Fruit fly (Drosophila melanogaster) whole organism, wandering third instar larva: ENCODE results near the gene pxb.

Experiments
- Abd-B ChIP-seq: fragments of >200 bp; optimal IDR thresholded peaks from 2 replicates; lab custom pipeline; 2017; ENCODE audit warnings: missing biosample characterization, missing genetic modification characterization
- CG9705 ChIP-seq: fragments of 200-800 bp; sonication (Bioruptor generic); optimal IDR thresholded peaks from 2 replicates; lab custom pipeline; 2018; ENCODE audit warnings: missing biosample characterization, mild to moderate bottlenecking, missing genetic modification characterization
- CrebA ChIP-seq: fragments of 200-800 bp; sonication (Bioruptor generic); optimal IDR thresholded peaks from 2 replicates; lab custom pipeline; 2016; ENCODE audit warnings: missing biosample characterization, mild to moderate bottlenecking, missing genetic modification characterization, borderline replicate concordance
- Dfd ChIP-seq: fragments of >200 bp; optimal IDR thresholded peaks from 2 replicates; lab custom pipeline; 2017; ENCODE audit warnings: missing biosample characterization, missing genetic modification characterization
- Dif ChIP-seq: fragments of 200-275, 200-300 bp; sonication (Bioruptor generic); optimal IDR thresholded peaks from 2 replicates; lab custom pipeline; 2018; ENCODE audit warnings: missing biosample characterization, missing genetic modification characterization; ENCODE audit not compliant: partially characterized antibody
- GATAd ChIP-seq: sonication (Bioruptor generic); optimal IDR thresholded peaks from 2 replicates; lab custom pipeline; 2016; ENCODE audit warnings: missing biosample characterization, missing genetic modification characterization
- HLH106 ChIP-seq: fragments of 200-800 bp; optimal IDR thresholded peaks from 3 replicates; lab custom pipeline; 2019; ENCODE audit warnings: missing biosample characterization, mild to moderate bottlenecking, missing genetic modification characterization, moderate library complexity
- Hnf4 ChIP-seq: fragments of 200-800 bp; sonication (Bioruptor generic); optimal IDR thresholded peaks from 2 replicates; lab custom pipeline; 2016; ENCODE audit warnings: missing biosample characterization, mild to moderate bottlenecking, missing genetic modification characterization
- Hr78 ChIP-seq: fragments of >200 bp; optimal IDR thresholded peaks from 2 replicates; lab custom pipeline; 2017; ENCODE audit warnings: missing biosample characterization, missing genetic modification characterization
- Hr83 ChIP-seq: fragments of 200-300 bp; sonication (Bioruptor generic); optimal IDR thresholded peaks from 2 replicates; lab custom pipeline; 2016; ENCODE audit warnings: missing biosample characterization, mild to moderate bottlenecking, missing genetic modification characterization, moderate library complexity; ENCODE audit not compliant: poor library complexity, severe bottlenecking
- Jra ChIP-seq: sonication (Bioruptor generic); optimal IDR thresholded peaks from 2 replicates; lab custom pipeline; 2016; ENCODE audit warnings: missing biosample characterization, missing genetic modification characterization
- Mio ChIP-seq: sonication (Bioruptor generic); optimal IDR thresholded peaks from 2 replicates; lab custom pipeline; 2016; ENCODE audit warnings: missing biosample characterization, missing genetic modification characterization
- N ChIP-seq: fragments of >200 bp; optimal IDR thresholded peaks from 2 replicates; lab custom pipeline; 2018; ENCODE audit warnings: missing biosample characterization, missing external identifiers, missing genetic modification characterization
- OdsH ChIP-seq: fragments of 200-800 bp; sonication (Bioruptor generic); optimal IDR thresholded peaks from 2 replicates; lab custom pipeline; 2016; ENCODE audit warnings: missing biosample characterization, mild to moderate bottlenecking, missing genetic modification characterization
- br ChIP-seq: fragments of 200-800 bp; sonication (Bioruptor generic); optimal IDR thresholded peaks from 2 replicates; lab custom pipeline; 2016; ENCODE audit warnings: missing biosample characterization, missing genetic modification characterization
- brk ChIP-seq: fragments of 200-800 bp; sonication (Bioruptor generic); optimal IDR thresholded peaks from 2 replicates; lab custom pipeline; 2016; ENCODE audit warnings: missing biosample characterization, mild to moderate bottlenecking, missing genetic modification characterization
- dl ChIP-seq, 2 experiments: fragments of 175-275, 200-275 bp in 1 of 2; fragments of 200-275 bp in 1 of 2; sonication (Bioruptor generic); optimal IDR thresholded peaks; lab custom pipeline; 2018; ENCODE audit warnings: mild to moderate bottlenecking in 2 of 2, missing biosample characterization in 2 of 2, missing genetic modification characterization in 2 of 2, moderate library complexity in 2 of 2; ENCODE audit not compliant: partially characterized antibody in 2 of 2, insufficient read depth in 1 of 2
- dsf ChIP-seq: sonication (Bioruptor generic); optimal IDR thresholded peaks from 2 replicates; lab custom pipeline; 2016; ENCODE audit warnings: missing biosample characterization, missing genetic modification characterization, borderline replicate concordance
- ey ChIP-seq: fragments of 200-800 bp; sonication (Bioruptor generic); optimal IDR thresholded peaks from 2 replicates; lab custom pipeline; 2016; ENCODE audit warnings: missing biosample characterization, missing genetic modification characterization
- foxo ChIP-seq, 2 experiments: fragments of 200-800 bp; sonication (Bioruptor generic); optimal IDR thresholded peaks; 2 replicates in 1 of 2; 3 replicates in 1 of 2; lab custom pipeline; 2016 to 2017; ENCODE audit warnings: missing biosample characterization in 2 of 2, missing genetic modification characterization in 2 of 2
- fru ChIP-seq: fragments of 200-800 bp; sonication (Bioruptor generic); optimal IDR thresholded peaks from 3 replicates; lab custom pipeline; 2016; ENCODE audit warnings: missing biosample characterization, mild to moderate bottlenecking, missing genetic modification characterization
- h ChIP-seq: fragments of 200-800 bp; sonication (Bioruptor generic); optimal IDR thresholded peaks from 3 replicates; lab custom pipeline; 2016; ENCODE audit warnings: missing biosample characterization, mild to moderate bottlenecking, missing genetic modification characterization
- jim ChIP-seq: fragments of 175-275, 200-325 bp; sonication (Bioruptor generic); optimal IDR thresholded peaks from 2 replicates; lab custom pipeline; 2016; ENCODE audit warnings: missing biosample characterization, mild to moderate bottlenecking, missing genetic modification characterization
- lola ChIP-seq: fragments of >200 bp; optimal IDR thresholded peaks from 2 replicates; lab custom pipeline; 2017; ENCODE audit warnings: missing biosample characterization, missing genetic modification characterization
- pan ChIP-seq: fragments of >200 bp; optimal IDR thresholded peaks from 2 replicates; lab custom pipeline; 2017
- psq ChIP-seq: fragments of 200-800 bp; sonication (Bioruptor generic); optimal IDR thresholded peaks from 3 replicates; lab custom pipeline; 2017; ENCODE audit warnings: missing biosample characterization, mild to moderate bottlenecking, missing genetic modification characterization, moderate library complexity
- sv ChIP-seq: fragments of 200-800 bp; sonication (Bioruptor generic); optimal IDR thresholded peaks from 3 replicates; lab custom pipeline; 2016; ENCODE audit warnings: missing biosample characterization, missing genetic modification characterization
- tai ChIP-seq: sonication (Bioruptor generic); optimal IDR thresholded peaks from 2 replicates; lab custom pipeline; 2016; ENCODE audit warnings: missing biosample characterization, missing genetic modification characterization
- usp ChIP-seq: fragments of >200 bp; optimal IDR thresholded peaks from 2 replicates; lab custom pipeline; 2017; ENCODE audit warnings: missing biosample characterization, missing genetic modification characterization
- woc ChIP-seq: sonication (Bioruptor generic); optimal IDR thresholded peaks from 2 replicates; lab custom pipeline; 2016; ENCODE audit warnings: missing biosample characterization, mild to moderate bottlenecking, missing genetic modification characterization

Gene pxb

DNA sequence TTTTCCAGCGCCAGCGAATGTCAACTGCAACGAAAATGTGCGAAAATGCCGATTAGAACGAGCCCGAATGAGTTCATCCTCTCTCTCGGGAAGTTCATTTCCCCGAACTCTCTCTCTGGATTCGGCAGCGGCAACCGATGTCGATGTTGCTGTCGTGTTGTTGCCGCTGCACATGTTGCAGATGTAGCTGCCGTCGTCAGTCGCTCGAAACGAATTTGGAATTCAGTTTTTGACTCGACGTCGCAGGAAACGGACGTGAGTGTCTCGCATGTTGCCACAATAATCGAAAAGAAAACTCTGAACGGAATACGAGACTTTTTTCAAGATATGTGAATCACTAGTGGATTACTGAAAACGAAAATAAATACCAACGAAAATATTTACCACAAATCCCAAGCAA is at the start of gene pxb:
Gene pxb (plus strand): TSS at position 222 of the 400 bp plus-strand sequence.
- TF ChIP-seq Hr83 (peak; percentile 34), lola (no peak), Hr78 (GFP tag; lab: Kevin White, UChicago) (no peak), Hnf4 (peak; percentile 38), brk (GFP tag; lab: Kevin White, UChicago) (no peak), br (GFP tag; lab: Kevin White, UChicago) (no peak)

DNA sequence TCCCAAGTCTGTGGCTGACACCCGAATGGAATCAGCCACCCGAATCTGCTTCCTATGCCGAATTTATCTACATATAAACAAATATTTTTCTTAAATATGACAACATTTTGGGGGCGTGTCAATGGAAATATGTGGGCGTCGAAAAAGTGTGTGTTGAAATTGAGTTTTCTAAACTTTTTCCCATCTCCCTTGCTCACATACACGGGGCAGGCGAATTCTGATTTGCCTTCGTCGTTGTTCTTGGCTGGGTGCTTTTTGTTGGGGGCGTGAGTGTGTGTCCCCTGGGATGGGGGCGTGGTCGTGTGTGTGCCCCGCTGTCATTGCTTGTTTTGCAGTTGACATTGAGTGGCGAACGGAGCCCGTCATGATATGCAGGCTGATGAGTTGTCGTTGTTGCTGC is 48.3 kb upstream of the pxb start:
- TF ChIP-seq psq (GFP tag; lab: Kevin White, UChicago), result no peak
- TF ChIP-seq CrebA (GFP tag; lab: Kevin White, UChicago), result no peak
- no peak for TF ChIP-seq CG9705
- TF ChIP-seq foxo (GFP tag; optimal IDR thresholded peaks at IDR 0.05; lab: Kevin White, UChicago), result no peak
- TF ChIP-seq h (GFP tag; lab: Kevin White, UChicago), result no peak
- TF ChIP-seq, all 38 proteins: peak for 0

DNA sequence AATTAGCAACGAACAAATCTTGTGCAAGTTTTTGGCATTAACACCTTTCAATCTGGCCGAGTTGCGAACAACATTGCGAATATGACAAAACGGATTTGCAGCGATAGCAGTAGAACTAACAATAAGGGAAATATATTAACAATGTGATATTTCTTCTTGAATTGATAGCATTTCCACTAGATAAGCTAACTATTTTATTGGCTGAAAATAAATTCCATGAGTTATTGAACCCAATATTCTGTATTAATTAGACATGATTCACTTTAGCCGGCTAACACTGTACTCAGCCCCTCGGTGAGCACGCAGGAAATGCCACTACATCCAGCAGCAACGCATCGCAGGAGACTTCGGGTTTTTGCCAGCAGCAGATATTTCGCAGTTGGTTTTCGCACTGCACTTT is 39.1 kb upstream of the pxb start:
- TF ChIP-seq fru (no peak), h (GFP tag; lab: Kevin White, UChicago) (peak; percentile 14), woc (GFP tag; lab: Kevin White, UChicago) (no peak), HLH106 (tag; lab: Kevin White, UChicago) (no peak)
- TF ChIP-seq, all 38 proteins: peak for 1

DNA sequence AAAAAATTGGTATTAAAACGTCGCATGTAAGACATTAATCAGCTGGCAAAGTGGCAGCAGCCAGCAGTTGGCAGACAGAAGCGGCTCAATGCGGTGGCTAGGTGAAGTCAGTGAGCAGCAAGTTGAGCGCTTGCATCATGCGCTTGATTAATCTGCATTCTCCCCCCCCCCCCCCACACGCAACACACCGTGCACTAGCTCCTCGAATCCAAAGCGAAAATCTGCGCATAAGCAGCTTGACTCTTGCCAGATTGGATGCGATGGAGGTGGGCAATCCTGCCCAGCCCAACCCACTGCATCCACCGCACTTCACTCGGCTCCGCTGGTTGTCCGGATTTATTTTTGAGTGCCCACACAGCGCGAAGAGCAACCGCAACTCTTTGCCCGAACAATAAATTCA is 38.7 kb upstream of the pxb start:
- TF ChIP-seq ey (GFP tag; lab: Kevin White, UChicago) (no peak), Dfd (GFP tag; lab: Kevin White, UChicago) (peak; percentile 91)

DNA sequence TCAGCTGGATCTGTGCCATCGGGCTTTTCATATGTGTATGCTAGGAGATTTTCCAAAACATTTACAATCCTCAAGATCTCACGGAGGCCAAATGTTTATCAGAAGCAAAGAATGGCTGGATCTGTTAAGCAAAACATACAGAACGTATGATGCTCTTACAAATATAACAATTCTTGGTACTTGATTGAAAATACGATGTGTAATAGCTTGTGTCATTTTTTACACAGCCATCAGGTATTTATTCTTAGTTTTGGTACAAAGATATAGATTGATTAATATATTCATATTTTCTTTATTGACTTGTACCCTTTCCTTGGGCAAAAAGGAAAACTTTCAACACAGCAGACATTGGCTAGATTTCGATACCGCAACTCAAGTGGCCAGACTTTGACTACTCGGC is 38.0 kb upstream of the pxb start:
- TF ChIP-seq Hr78 (GFP tag; lab: Kevin White, UChicago) (no peak), h (GFP tag; lab: Kevin White, UChicago) (no peak), tai (GFP tag; lab: Kevin White, UChicago) (no peak), dl (GFP tag; optimal IDR thresholded peaks at IDR 0.05; lab: Kevin White, UChicago; ENCODE audit: insufficient read depth in 1 of 2, partially characterized antibody in 2 of 2) (no peak), Mio (GFP tag; lab: Kevin White, UChicago) (no peak), GATAd (no peak), dsf (no peak), HLH106 (tag; lab: Kevin White, UChicago) (no peak), OdsH (GFP tag; lab: Kevin White, UChicago) (no peak), usp (no peak), woc (GFP tag; lab: Kevin White, UChicago) (no peak), N (GFP tag; lab: Kevin White, UChicago) (no peak), Jra (no peak), lola (no peak), Abd-B (GFP tag; lab: Kevin White, UChicago) (no peak), jim (GFP tag; lab: Kevin White, UChicago) (no peak), sv (GFP tag; lab: Kevin White, UChicago) (no peak)

DNA sequence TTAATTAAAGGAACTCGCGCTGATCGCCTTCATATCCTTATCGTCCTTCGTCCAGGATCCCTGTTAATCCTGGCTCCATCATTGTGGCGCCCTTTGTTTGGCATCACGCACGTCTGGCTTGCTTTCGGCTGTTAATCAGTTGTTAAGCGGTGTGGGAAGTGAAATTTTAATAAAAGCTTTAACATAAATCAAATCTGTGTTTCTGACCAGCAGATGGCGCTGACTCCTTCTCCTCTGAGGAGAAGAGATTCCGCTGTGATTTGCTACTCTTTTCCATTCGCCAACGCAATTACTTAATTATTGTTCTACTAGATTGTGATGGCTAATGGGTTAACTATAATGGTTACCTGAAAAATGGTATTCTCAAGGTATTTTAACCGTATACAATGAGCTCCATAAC is 35.9 kb upstream of the pxb start:
- TF ChIP-seq fru, result no peak
- no peak for TF ChIP-seq ey (GFP tag; lab: Kevin White, UChicago)
- TF ChIP-seq CrebA (GFP tag; lab: Kevin White, UChicago), result no peak
- no peak for TF ChIP-seq HLH106 (tag; lab: Kevin White, UChicago)
- no peak for TF ChIP-seq br (GFP tag; lab: Kevin White, UChicago)
- no peak for TF ChIP-seq usp
- TF ChIP-seq dsf, result no peak
- TF ChIP-seq pan (lab: Kevin White, UChicago), result no peak
- no peak for TF ChIP-seq brk (GFP tag; lab: Kevin White, UChicago)
- no peak for TF ChIP-seq Dif (GFP tag; lab: Kevin White, UChicago)
- TF ChIP-seq N (GFP tag; lab: Kevin White, UChicago), result no peak
